Worm (Caenorhabditis elegans) whole organism, late embryonic: Measurements from ENCODE around the gene tbx-36.

ENCODE experiments used
- C08G9.2 ChIP-seq: sonication (generic microtip); optimal IDR thresholded peaks from 2 replicates; lab custom pipeline; 2016; ENCODE audit warnings: mild to moderate bottlenecking, missing genetic modification characterization, moderate library complexity, missing compliant biosample characterization
- C38D4.7 ChIP-seq: fragments of 200-800 bp; sonication (Bioruptor generic); optimal IDR thresholded peaks from 2 replicates; lab custom pipeline; 2018; ENCODE audit warnings: mild to moderate bottlenecking, missing genetic modification characterization, moderate library complexity, missing compliant biosample characterization
- K02D7.2 ChIP-seq: sonication (generic microtip); optimal IDR thresholded peaks from 2 replicates; lab custom pipeline; 2017; ENCODE audit warnings: mild to moderate bottlenecking, missing genetic modification characterization, missing compliant biosample characterization
- K09A11.1 ChIP-seq: sonication (generic microtip); optimal IDR thresholded peaks from 2 replicates; lab custom pipeline; 2017; ENCODE audit warnings: antibody characterized with exemption, mild to moderate bottlenecking, missing genetic modification characterization, missing compliant biosample characterization; ENCODE audit not compliant: insufficient read depth
- T23F11.4 ChIP-seq: fragments of 200-800 bp; sonication (Bioruptor generic); optimal IDR thresholded peaks from 2 replicates; lab custom pipeline; 2018; ENCODE audit warnings: mild to moderate bottlenecking, missing genetic modification characterization, missing compliant biosample characterization
- ahr-1 ChIP-seq: sonication (generic microtip); optimal IDR thresholded peaks from 2 replicates; lab custom pipeline; 2016; ENCODE audit warnings: missing genetic modification characterization, missing compliant biosample characterization
- ama-1 ChIP-seq: fragments of 150-350 bp; optimal IDR thresholded peaks from 2 replicates; lab custom pipeline; 2014
- ceh-14 ChIP-seq: sonication (generic microtip); optimal IDR thresholded peaks from 2 replicates; lab custom pipeline; 2016; ENCODE audit warnings: missing genotype, missing genetic modification characterization, missing compliant biosample characterization
- ceh-19 ChIP-seq: fragments of 200-800 bp; sonication (Bioruptor generic); optimal IDR thresholded peaks from 2 replicates; lab custom pipeline; 2018; ENCODE audit warnings: mild to moderate bottlenecking, missing genetic modification characterization, missing compliant biosample characterization
- ceh-22 ChIP-seq: sonication (generic microtip); optimal IDR thresholded peaks from 2 replicates; lab custom pipeline; 2017; ENCODE audit warnings: missing biosample characterization, missing genetic modification characterization
- ceh-30 ChIP-seq: fragments of 150-350 bp; optimal IDR thresholded peaks from 2 replicates; lab custom pipeline; 2014; ENCODE audit warnings: missing biosample characterization, missing genetic modification characterization
- ceh-34 ChIP-seq: sonication (generic microtip); optimal IDR thresholded peaks from 2 replicates; lab custom pipeline; 2016; ENCODE audit warnings: mild to moderate bottlenecking, missing genetic modification characterization, missing compliant biosample characterization
- ceh-45 ChIP-seq: fragments of 200-800 bp; sonication (Bioruptor generic); IDR thresholded peaks from 2 replicates; pipeline ENCODE4 v1.3.6; 2022; ENCODE audit warnings: missing genetic modification reagents, missing genetic modification characterization, missing compliant biosample characterization
- ceh-6 ChIP-seq: fragments of 200-800 bp; sonication (Bioruptor generic); optimal IDR thresholded peaks from 2 replicates; lab custom pipeline; 2018; ENCODE audit warnings: mild to moderate bottlenecking, missing genetic modification characterization, missing compliant biosample characterization
- ceh-9 ChIP-seq: sonication (generic microtip); optimal IDR thresholded peaks from 2 replicates; lab custom pipeline; 2016; ENCODE audit warnings: mild to moderate bottlenecking, missing genetic modification characterization, inconsistent platforms, missing compliant biosample characterization
- che-1 ChIP-seq: sonication (generic microtip); optimal IDR thresholded peaks from 2 replicates; lab custom pipeline; 2016; ENCODE audit warnings: mild to moderate bottlenecking, missing genetic modification characterization, missing compliant biosample characterization
- dmd-4 ChIP-seq: sonication (generic microtip); optimal IDR thresholded peaks from 2 replicates; lab custom pipeline; 2016; ENCODE audit warnings: borderline replicate concordance, missing genetic modification characterization, missing compliant biosample characterization
- elt-2 ChIP-seq: sonication (generic microtip); optimal IDR thresholded peaks from 2 replicates; lab custom pipeline; 2016; ENCODE audit warnings: missing genetic modification reagents, missing genetic modification characterization, missing compliant biosample characterization
- elt-4 ChIP-seq: sonication (generic microtip); optimal IDR thresholded peaks from 2 replicates; lab custom pipeline; 2016; ENCODE audit warnings: missing genetic modification characterization, missing compliant biosample characterization
- ets-4 ChIP-seq: sonication (generic microtip); optimal IDR thresholded peaks from 2 replicates; lab custom pipeline; 2016; ENCODE audit warnings: missing genetic modification characterization, missing compliant biosample characterization
- gmeb-2 ChIP-seq: sonication (generic microtip); optimal IDR thresholded peaks from 2 replicates; lab custom pipeline; 2016; ENCODE audit warnings: missing genetic modification characterization, inconsistent platforms, missing compliant biosample characterization
- hlh-30 ChIP-seq: sonication (generic microtip); optimal IDR thresholded peaks from 2 replicates; lab custom pipeline; 2017; ENCODE audit warnings: antibody characterized with exemption, missing genetic modification characterization, missing compliant biosample characterization; ENCODE audit not compliant: insufficient read depth
- hlh-6 ChIP-seq: sonication (generic microtip); optimal IDR thresholded peaks from 2 replicates; lab custom pipeline; 2016; ENCODE audit warnings: missing genotype, missing genetic modification characterization, missing compliant biosample characterization
- lim-6 ChIP-seq: sonication (generic microtip); optimal IDR thresholded peaks from 2 replicates; lab custom pipeline; 2016; ENCODE audit warnings: missing genetic modification characterization, missing compliant biosample characterization
- madf-2 ChIP-seq: sonication (generic microtip); optimal IDR thresholded peaks from 2 replicates; lab custom pipeline; 2017; ENCODE audit warnings: missing genetic modification characterization, missing compliant biosample characterization
- nhr-11 ChIP-seq: fragments of 150-350 bp; optimal IDR thresholded peaks from 2 replicates; lab custom pipeline; 2014; ENCODE audit warnings: missing biosample characterization, missing genetic modification characterization
- npax-4 ChIP-seq: sonication (generic microtip); optimal IDR thresholded peaks from 2 replicates; lab custom pipeline; 2016; ENCODE audit warnings: missing genetic modification characterization, missing compliant biosample characterization
- odd-2 ChIP-seq: sonication (generic microtip); optimal IDR thresholded peaks from 2 replicates; lab custom pipeline; 2017; ENCODE audit warnings: antibody characterized with exemption, mild to moderate bottlenecking, missing genetic modification characterization, missing compliant biosample characterization
- pha-4 ChIP-seq: fragments of 150-350 bp; optimal IDR thresholded peaks from 2 replicates; lab custom pipeline; 2018; ENCODE audit warnings: missing biosample characterization, missing genetic modification reagents, missing genetic modification characterization
- pqm-1 ChIP-seq: sonication (generic microtip); optimal IDR thresholded peaks from 2 replicates; lab custom pipeline; 2016; ENCODE audit warnings: missing genetic modification characterization, missing compliant biosample characterization
- ref-2 ChIP-seq: sonication (generic microtip); optimal IDR thresholded peaks from 2 replicates; lab custom pipeline; 2016; ENCODE audit warnings: missing genetic modification characterization, missing compliant biosample characterization
- rnt-1 ChIP-seq: sonication (generic microtip); optimal IDR thresholded peaks from 2 replicates; lab custom pipeline; 2016; ENCODE audit warnings: missing genetic modification characterization, missing compliant biosample characterization
- sox-2 ChIP-seq: fragments of 200-800 bp; sonication (Bioruptor generic); IDR thresholded peaks from 2 replicates; pipeline ENCODE4 v1.3.6; 2022; ENCODE audit warnings: missing genetic modification reagents, missing genetic modification characterization, missing compliant biosample characterization
- syd-9 ChIP-seq: sonication (generic microtip); optimal IDR thresholded peaks from 2 replicates; lab custom pipeline; 2016; ENCODE audit warnings: mild to moderate bottlenecking, missing genetic modification characterization, moderate library complexity, missing compliant biosample characterization
- tbx-7 ChIP-seq: sonication (generic microtip); optimal IDR thresholded peaks from 2 replicates; lab custom pipeline; 2016; ENCODE audit warnings: missing genotype, missing genetic modification characterization, missing compliant biosample characterization
- ttx-3 ChIP-seq: sonication (generic microtip); optimal IDR thresholded peaks from 2 replicates; lab custom pipeline; 2016; ENCODE audit warnings: missing genetic modification reagents, missing genetic modification characterization, missing compliant biosample characterization
- unc-3 ChIP-seq, 2 experiments: fragments of 200-800 bp in 1 of 2; sonication (Bioruptor generic) in 1 of 2; sonication (generic microtip) in 1 of 2; conservative IDR thresholded peaks in 1 of 2; optimal IDR thresholded peaks in 1 of 2; 2 replicates each; pipeline versions ENCODE4 v1.3.6 to Lab custom; 2016 to 2022; ENCODE audit warnings: missing compliant biosample characterization in 2 of 2, missing genetic modification characterization in 2 of 2, missing genetic modification reagents in 1 of 2
- unc-55 ChIP-seq: sonication (generic microtip); optimal IDR thresholded peaks from 2 replicates; lab custom pipeline; 2017; ENCODE audit warnings: missing biosample characterization, missing genetic modification reagents, missing genetic modification characterization

tbx-36 gene

ce11 chrIV:11917886-11918285, 32.5 kb upstream of the tbx-36 start:
- no peak for TF ChIP-seq ceh-19 (GFP tag; lab: Kevin White, UChicago)
- TF ChIP-seq elt-2 (tag; lab: Kevin White, UChicago) = peak; percentile 20
- TF ChIP-seq, all 69 proteins: peak for 1

- no peak for TF ChIP-seq C38D4.7 (GFP tag; lab: Kevin White, UChicago)
- TF ChIP-seq, all 69 proteins: peak for 0
Observed at ce11 chrIV:11919067-11919466, 31.3 kb upstream of the tbx-36 start.

- TF ChIP-seq dmd-4 (tag; lab: Kevin White, UChicago) (no peak), ama-1 (lab: Kevin White, UChicago) (no peak), odd-2 (tag; lab: Kevin White, UChicago) (no peak), rnt-1 (no peak), ceh-14 (tag; lab: Kevin White, UChicago) (no peak), nhr-11 (tag; lab: Kevin White, UChicago) (no peak), C38D4.7 (GFP tag; lab: Kevin White, UChicago) (no peak), ahr-1 (tag; lab: Kevin White, UChicago) (no peak), ceh-45 (GFP tag; lab: Robert Waterston, UW) (no peak), K02D7.2 (no peak), ceh-22 (no peak), ceh-9 (tag; lab: Kevin White, UChicago) (no peak), pha-4 (tag; lab: Kevin White, UChicago) (no peak), elt-4 (tag; lab: Kevin White, UChicago) (no peak), madf-2 (tag; lab: Kevin White, UChicago) (no peak)
Observed at ce11 chrIV:11922011-11922410, 28.4 kb upstream of the tbx-36 start, which contains the start of gene ZK822.1. Gene ZK822.1 (minus strand): TSS chrIV:11922131.

ce11 chrIV:11923074-11923473, 27.3 kb upstream of the tbx-36 start, which contains the start of gene srlf-31:
Gene srlf-31 (minus strand): TSS chrIV:11923174.
- no peak for TF ChIP-seq ceh-14 (tag; lab: Kevin White, UChicago)
- no peak for TF ChIP-seq C08G9.2 (tag; lab: Kevin White, UChicago)
- TF ChIP-seq ets-4 (tag; lab: Kevin White, UChicago) = no peak
- TF ChIP-seq elt-2 (tag; lab: Kevin White, UChicago) = no peak
- TF ChIP-seq ttx-3 (tag; lab: Kevin White, UChicago) = no peak
- TF ChIP-seq tbx-7 = no peak
- TF ChIP-seq pqm-1 (tag; lab: Kevin White, UChicago) = no peak
- no peak for TF ChIP-seq K09A11.1 (tag; lab: Kevin White, UChicago)
- TF ChIP-seq, all 69 proteins: peak for 0

DNA sequence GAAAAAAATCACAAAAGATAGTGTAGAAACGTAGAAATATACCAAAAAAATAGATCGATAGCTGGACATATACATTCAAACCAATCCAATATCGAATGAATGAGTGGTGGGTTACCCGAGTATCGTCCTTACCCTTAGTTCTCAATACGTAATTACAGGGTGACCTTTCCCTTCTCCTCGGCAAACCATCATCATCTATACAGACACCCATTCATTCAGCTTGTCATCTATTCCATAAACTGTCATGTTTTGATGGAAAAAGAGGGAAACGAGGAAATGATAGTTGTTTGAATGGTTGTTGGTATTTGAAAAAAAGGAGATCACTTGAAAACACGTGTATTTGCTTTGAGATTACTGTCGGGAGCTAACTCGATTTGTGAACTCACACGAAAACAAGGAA, 26.3 kb upstream of the tbx-36 start:
- TF ChIP-seq sox-2 (GFP tag; lab: Robert Waterston, UW) (no peak), unc-55 (GFP tag; lab: Kevin White, UChicago) (peak; percentile 11)

DNA sequence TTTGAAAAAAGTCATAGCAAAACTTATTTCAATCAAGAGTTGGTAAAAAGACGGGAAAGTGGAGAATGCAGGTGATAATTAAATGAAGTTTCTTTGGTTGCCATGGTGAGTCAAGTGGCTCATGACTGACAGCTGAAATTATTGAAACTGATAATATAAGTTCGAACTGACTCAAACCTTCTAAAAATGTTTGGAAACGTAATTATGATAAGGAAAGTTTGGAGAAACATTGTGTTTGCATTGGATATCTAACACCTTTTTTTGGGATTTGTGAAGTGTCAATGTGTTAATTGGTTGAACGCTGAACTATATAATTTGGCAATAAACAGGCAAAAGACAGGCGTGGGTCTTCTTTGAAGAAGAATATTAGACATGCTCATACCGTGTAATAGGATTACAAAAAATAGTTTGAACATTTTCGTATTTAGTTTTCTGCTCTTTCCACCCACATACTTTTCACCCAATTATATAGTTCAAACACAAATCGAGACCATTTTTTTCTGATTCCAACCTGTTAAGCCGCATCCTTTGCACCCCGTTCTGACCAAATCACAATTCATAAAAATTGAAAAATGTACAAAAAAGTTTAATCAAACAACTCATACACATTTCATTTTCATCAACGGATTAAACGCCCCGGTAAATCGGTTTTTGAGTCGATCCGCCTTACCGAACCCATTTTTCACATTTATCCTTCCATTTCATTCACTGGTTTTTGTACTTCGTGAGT, 24.9 kb upstream of the tbx-36 start, which contains the start of the genes srlf-33 and srlf-32:
Gene srlf-33 (minus strand): TSS at position 101 of the 730 bp plus-strand sequence.
Gene srlf-32 (plus strand): TSS at position 680 of the 730 bp plus-strand sequence.
- TF ChIP-seq unc-3 (GFP tag; conservative IDR thresholded peaks at IDR 0.05; lab: Robert Waterston, UW) (no peak), unc-3 (tag; optimal IDR thresholded peaks at IDR 0.05; lab: Kevin White, UChicago) (no peak), ceh-30 (tag; lab: Kevin White, UChicago) (no peak)
- TF ChIP-seq, all 69 proteins: peak for 0

DNA sequence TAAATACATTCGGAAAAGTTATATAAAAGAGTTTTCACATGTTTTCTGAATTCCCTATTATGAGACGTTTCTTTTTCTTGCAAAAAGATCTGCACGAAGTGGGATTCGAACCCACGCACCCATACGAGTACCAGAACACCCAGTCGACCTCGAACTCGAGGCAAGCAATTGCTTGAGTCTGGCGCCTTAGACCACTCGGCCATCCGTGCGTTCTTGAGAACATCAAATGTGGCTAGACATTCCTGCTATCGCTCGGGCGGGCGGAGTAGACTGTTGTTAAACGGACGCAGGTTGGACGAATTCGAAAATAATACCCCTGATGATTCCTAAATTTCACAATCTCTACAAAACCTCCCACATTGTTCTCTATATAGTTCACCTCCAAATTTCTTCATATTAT, 22.0 kb upstream of the tbx-36 start:
- TF ChIP-seq ceh-6 (GFP tag; lab: Kevin White, UChicago) (peak; percentile 44), ahr-1 (tag; lab: Kevin White, UChicago) (no peak), npax-4 (tag; lab: Kevin White, UChicago) (no peak), C38D4.7 (GFP tag; lab: Kevin White, UChicago) (peak; percentile 34), gmeb-2 (tag; lab: Kevin White, UChicago) (peak; percentile 18), T23F11.4 (peak; percentile 30), ceh-34 (tag; lab: Kevin White, UChicago) (no peak), ttx-3 (tag; lab: Kevin White, UChicago) (no peak), ceh-22 (no peak), hlh-30 (tag; lab: Kevin White, UChicago) (no peak), syd-9 (peak; percentile 27), ceh-14 (tag; lab: Kevin White, UChicago) (no peak), che-1 (tag; lab: Kevin White, UChicago) (peak; percentile 39), hlh-6 (no peak), ref-2 (tag; lab: Kevin White, UChicago) (peak; percentile 50), elt-4 (tag; lab: Kevin White, UChicago) (no peak), lim-6 (tag; lab: Kevin White, UChicago) (no peak)
